Fruit fly (Drosophila melanogaster): ENCODE measurements around the gene CG11970.

DNA sequence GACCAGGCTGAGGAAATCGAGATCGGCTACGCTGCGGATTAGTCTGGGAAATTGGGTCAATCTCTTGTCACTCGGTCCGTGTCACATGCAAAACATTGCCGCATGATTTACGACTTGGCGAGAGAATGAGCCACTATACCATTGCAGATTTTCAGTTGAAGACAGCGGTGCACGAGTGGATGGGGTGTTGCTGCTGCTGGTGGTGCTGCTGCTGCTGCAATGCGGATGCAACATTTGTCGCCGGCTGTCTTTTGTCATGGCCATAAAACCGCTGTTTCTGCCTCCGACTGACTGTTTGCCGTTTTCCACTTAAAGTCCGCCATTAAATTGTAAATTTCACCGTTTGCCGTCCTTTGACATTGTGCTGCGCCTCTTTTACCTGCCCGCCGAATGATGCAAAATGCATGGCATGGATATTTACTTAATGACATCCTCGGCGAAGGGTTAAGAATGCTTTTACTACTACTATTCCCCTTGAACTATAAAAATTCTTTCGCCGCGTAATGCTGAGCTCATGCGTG lies 8.4 kb upstream of the CG11970 start:
- TF ChIP-seq Vsx2 (GFP tag; optimal IDR thresholded peaks at IDR 0.05; ENCODE audit: partially characterized antibody) (no peak), OdsH (GFP tag; optimal IDR thresholded peaks at IDR 0.05) (no peak), h (GFP tag; optimal IDR thresholded peaks at IDR 0.05) (no peak), Mio (GFP tag; optimal IDR thresholded peaks at IDR 0.05) (no peak)

Data from whole organism, wandering third instar larva.